Worm (Caenorhabditis elegans) whole organism, midembryonic: ENCODE data around the gene wht-7.

ENCODE experiments used
- klf-2 ChIP-seq: fragments of 200-800 bp; sonication (Bioruptor generic); conservative IDR thresholded peaks from 2 replicates; pipeline ENCODE4 v1.3.6; 2022; ENCODE audit warnings: missing genetic modification reagents, missing genetic modification characterization, missing compliant biosample characterization
- ztf-29 ChIP-seq: fragments of 200-800 bp; sonication (Bioruptor generic); IDR thresholded peaks from 2 replicates; pipeline ENCODE4 v1.3.6; 2022; ENCODE audit warnings: missing genetic modification reagents, missing genetic modification characterization, missing compliant biosample characterization

ce11 chrIII:6141532-6141931 lies 7.9 kb downstream of the wht-7 start:
- no peak for TF ChIP-seq ztf-29 (GFP tag; lab: Robert Waterston, UW)
- TF ChIP-seq klf-2 (GFP tag; lab: Robert Waterston, UW): no peak
